Fruit fly (Drosophila melanogaster) whole organism, embryonic: Measurements from ENCODE around the gene Naa80.

Experiments
- ATbp ChIP-seq: fragments of 200-800 bp; sonication (Bioruptor generic); optimal IDR thresholded peaks from 2 replicates; lab custom pipeline; 2017; ENCODE audit warnings: missing biosample characterization, mild to moderate bottlenecking, missing genetic modification characterization, missing genetic modification reagents
- Bgb ChIP-seq: fragments of 200-800 bp; sonication (Bioruptor generic); IDR thresholded peaks from 2 replicates; pipeline ENCODE4 v1.3.6; 2022; ENCODE audit warnings: missing biosample characterization, missing genetic modification characterization; ENCODE audit not compliant: partially characterized antibody
- CG10267 ChIP-seq: fragments of 200-800 bp; sonication (Bioruptor generic); optimal IDR thresholded peaks from 2 replicates; lab custom pipeline; 2018; ENCODE audit warnings: missing biosample characterization, mild to moderate bottlenecking, missing genetic modification characterization, moderate library complexity
- CG11456 ChIP-seq: fragments of 200-800 bp; sonication (Bioruptor generic); IDR thresholded peaks from 3 replicates; pipeline ENCODE4 v1.3.6; 2022; ENCODE audit warnings: missing biosample characterization, missing genetic modification characterization
- CG12155 ChIP-seq: fragments of 200-800 bp; sonication (Bioruptor generic); optimal IDR thresholded peaks from 3 replicates; lab custom pipeline; 2016; ENCODE audit warnings: missing biosample characterization, missing genetic modification characterization
- CG1233 ChIP-seq: fragments of 200-800 bp; sonication (Bioruptor generic); optimal IDR thresholded peaks from 4 replicates; lab custom pipeline; 2018; ENCODE audit warnings: missing biosample characterization, mild to moderate bottlenecking, missing genetic modification characterization
- CG12391 ChIP-seq: fragments of 200-800 bp; sonication (Bioruptor generic); optimal IDR thresholded peaks from 3 replicates; lab custom pipeline; 2018; ENCODE audit warnings: missing biosample characterization, mild to moderate bottlenecking, missing genetic modification characterization, moderate library complexity
- CG12659 ChIP-seq: fragments of 200-800 bp; sonication (Bioruptor generic); optimal IDR thresholded peaks from 3 replicates; lab custom pipeline; 2017; ENCODE audit warnings: mild to moderate bottlenecking, missing biosample characterization, missing genetic modification reagents, missing genetic modification characterization
- CG13894 ChIP-seq: fragments of 200-800 bp; sonication (Bioruptor generic); optimal IDR thresholded peaks from 3 replicates; lab custom pipeline; 2018; ENCODE audit warnings: missing biosample characterization, mild to moderate bottlenecking, missing genetic modification characterization, moderate library complexity
- CG17186 ChIP-seq: fragments of 200-800 bp; sonication (Bioruptor generic); optimal IDR thresholded peaks from 3 replicates; lab custom pipeline; 2017; ENCODE audit warnings: missing biosample characterization, missing genetic modification reagents, missing genetic modification characterization
- CG18262 ChIP-seq: fragments of 200-800 bp; optimal IDR thresholded peaks from 3 replicates; lab custom pipeline; 2019; ENCODE audit warnings: missing biosample characterization, mild to moderate bottlenecking, missing genetic modification characterization, moderate library complexity
- CG2712 ChIP-seq: fragments of 200-800 bp; optimal IDR thresholded peaks from 3 replicates; lab custom pipeline; 2019; ENCODE audit warnings: missing biosample characterization, mild to moderate bottlenecking, missing genetic modification characterization, moderate library complexity
- CG31224 ChIP-seq: fragments of 200-800 bp; sonication (Bioruptor generic); IDR thresholded peaks from 2 replicates; pipeline ENCODE4 v1.3.6; 2022; ENCODE audit warnings: missing biosample characterization, missing genetic modification characterization
- CG31388 ChIP-seq: fragments of 200-800 bp; sonication (Bioruptor generic); optimal IDR thresholded peaks from 2 replicates; lab custom pipeline; 2016; ENCODE audit warnings: missing biosample characterization, missing genetic modification characterization
- CG3995 ChIP-seq: fragments of 200-800 bp; sonication (Bioruptor generic); optimal IDR thresholded peaks from 3 replicates; lab custom pipeline; 2016; ENCODE audit warnings: missing biosample characterization, missing genetic modification characterization
- CG42726 ChIP-seq: fragments of 200-800 bp; sonication (Bioruptor generic); IDR thresholded peaks from 2 replicates; pipeline ENCODE4 v1.3.6; 2022; ENCODE audit warnings: missing biosample characterization, missing genetic modification characterization; ENCODE audit not compliant: partially characterized antibody
- CG6791 ChIP-seq: fragments of 200-800 bp; sonication (Bioruptor generic); IDR thresholded peaks from 3 replicates; pipeline ENCODE4 v1.3.6; 2022; ENCODE audit warnings: missing biosample characterization, missing genetic modification characterization; ENCODE audit not compliant: partially characterized antibody
- CG6813 ChIP-seq: fragments of 200-800 bp; sonication (Bioruptor generic); optimal IDR thresholded peaks from 2 replicates; lab custom pipeline; 2017; ENCODE audit warnings: missing biosample characterization, missing genetic modification characterization, mild to moderate bottlenecking, moderate library complexity, missing genetic modification reagents
- CG7745 ChIP-seq: fragments of 200-800 bp; sonication (Bioruptor generic); optimal IDR thresholded peaks from 2 replicates; lab custom pipeline; 2018; ENCODE audit warnings: missing biosample characterization, mild to moderate bottlenecking, missing genetic modification characterization, moderate library complexity
- CG8089 ChIP-seq: fragments of 200-800 bp; sonication (Bioruptor generic); optimal IDR thresholded peaks from 3 replicates; lab custom pipeline; 2016; ENCODE audit warnings: missing biosample characterization, missing genetic modification characterization
- CG9437 ChIP-seq: fragments of 200-800 bp; sonication (Bioruptor generic); optimal IDR thresholded peaks from 2 replicates; lab custom pipeline; 2018; ENCODE audit warnings: missing biosample characterization, mild to moderate bottlenecking, missing genetic modification characterization
- CoRest ChIP-seq: fragments of 200-800 bp; sonication (Bioruptor generic); optimal IDR thresholded peaks from 3 replicates; lab custom pipeline; 2018; ENCODE audit warnings: missing biosample characterization, mild to moderate bottlenecking, missing genetic modification characterization, moderate library complexity
- Dll ChIP-seq: fragments of 200-800 bp; sonication (Bioruptor generic); IDR thresholded peaks from 4 replicates; pipeline ENCODE4 v1.3.6; 2022; ENCODE audit warnings: missing biosample characterization, missing genetic modification characterization; ENCODE audit not compliant: partially characterized antibody
- Doc3 ChIP-seq: fragments of 200-800 bp; sonication (Bioruptor generic); IDR thresholded peaks from 3 replicates; pipeline ENCODE4 v1.3.6; 2022; ENCODE audit warnings: missing biosample characterization, missing genetic modification characterization; ENCODE audit not compliant: partially characterized antibody
- HLH4C ChIP-seq: fragments of 200-800 bp; sonication (Bioruptor generic); IDR thresholded peaks from 3 replicates; pipeline ENCODE4 v1.3.6; 2022; ENCODE audit warnings: missing biosample characterization, missing genetic modification characterization; ENCODE audit not compliant: partially characterized antibody
- MBD-R2 ChIP-seq: fragments of 200-800 bp; sonication (Bioruptor generic); IDR thresholded peaks from 2 replicates; pipeline ENCODE4 v1.3.6; 2022; ENCODE audit warnings: missing biosample characterization, missing genetic modification characterization
- MESR4 ChIP-seq: fragments of 200-800 bp; sonication (Bioruptor generic); optimal IDR thresholded peaks from 2 replicates; lab custom pipeline; 2018; ENCODE audit warnings: missing biosample characterization, mild to moderate bottlenecking, missing genetic modification characterization, moderate library complexity
- Nf-YC ChIP-seq: fragments of 200-800 bp; optimal IDR thresholded peaks from 3 replicates; lab custom pipeline; 2019; ENCODE audit warnings: missing biosample characterization, mild to moderate bottlenecking, missing genetic modification characterization, moderate library complexity
- Six4 ChIP-seq: fragments of 200-800 bp; sonication (Bioruptor generic); optimal IDR thresholded peaks from 2 replicates; lab custom pipeline; 2016; ENCODE audit warnings: missing biosample characterization, missing genetic modification characterization
- Sry-β ChIP-seq: fragments of 200-800 bp; sonication (Bioruptor generic); optimal IDR thresholded peaks from 2 replicates; lab custom pipeline; 2018; ENCODE audit warnings: missing biosample characterization, mild to moderate bottlenecking, missing genetic modification characterization, moderate library complexity
- Xbp1 ChIP-seq: fragments of 200-800 bp; sonication (Bioruptor generic); optimal IDR thresholded peaks from 3 replicates; lab custom pipeline; 2016; ENCODE audit warnings: missing biosample characterization, mild to moderate bottlenecking, missing genetic modification characterization
- Xrp1 ChIP-seq: fragments of 200-800 bp; sonication (Bioruptor generic); IDR thresholded peaks from 2 replicates; pipeline ENCODE4 v1.3.6; 2022; ENCODE audit warnings: missing biosample characterization, missing genetic modification characterization
- YL-1 ChIP-seq: fragments of 200-800 bp; sonication (Bioruptor generic); optimal IDR thresholded peaks from 3 replicates; lab custom pipeline; 2017; ENCODE audit warnings: missing biosample characterization, mild to moderate bottlenecking, missing genetic modification characterization
- al ChIP-seq: fragments of 200-800 bp; sonication (Bioruptor generic); IDR thresholded peaks from 2 replicates; pipeline ENCODE4 v1.3.6; 2022; ENCODE audit warnings: missing biosample characterization, missing genetic modification characterization
- amos ChIP-seq: fragments of 200-800 bp; sonication (Bioruptor generic); IDR thresholded peaks from 2 replicates; pipeline ENCODE4 v1.3.6; 2022; ENCODE audit warnings: missing biosample characterization, missing genetic modification characterization; ENCODE audit not compliant: partially characterized antibody
- bbx ChIP-seq: fragments of 200-800 bp; sonication (Bioruptor generic); IDR thresholded peaks from 2 replicates; pipeline ENCODE4 v1.3.6; 2022; ENCODE audit warnings: missing biosample characterization, missing genetic modification characterization; ENCODE audit not compliant: partially characterized antibody
- cad ChIP-seq: fragments of >200 bp; optimal IDR thresholded peaks from 2 replicates; lab custom pipeline; 2017; ENCODE audit warnings: missing biosample characterization, missing genetic modification characterization
- ems ChIP-seq: fragments of 200-800 bp; sonication (Bioruptor generic); optimal IDR thresholded peaks from 3 replicates; lab custom pipeline; 2016; ENCODE audit warnings: missing biosample characterization, missing genetic modification characterization
- hb ChIP-seq: fragments of 200-800 bp; sonication (Bioruptor generic); IDR thresholded peaks from 3 replicates; pipeline ENCODE4 v1.3.6; 2022; ENCODE audit warnings: missing biosample characterization, missing genetic modification characterization; ENCODE audit not compliant: partially characterized antibody
- hbn ChIP-seq: fragments of 200-800 bp; sonication (Bioruptor generic); IDR thresholded peaks from 2 replicates; pipeline ENCODE4 v1.3.6; 2022; ENCODE audit warnings: missing biosample characterization, missing genetic modification characterization; ENCODE audit not compliant: partially characterized antibody
- knrl ChIP-seq: fragments of 200-800 bp; sonication (Bioruptor generic); IDR thresholded peaks from 3 replicates; pipeline ENCODE4 v1.3.6; 2022; ENCODE audit warnings: missing biosample characterization, missing genetic modification characterization; ENCODE audit not compliant: partially characterized antibody
- mld ChIP-seq: fragments of 200-800 bp; sonication (Bioruptor generic); IDR thresholded peaks from 3 replicates; pipeline ENCODE4 v1.3.6; 2022; ENCODE audit warnings: missing biosample characterization, missing genetic modification characterization; ENCODE audit not compliant: partially characterized antibody
- pan ChIP-seq, 4 experiments: fragments of >200 bp in 3 of 4; fragments of 200-800 bp in 1 of 4; sonication (Bioruptor generic) in 1 of 4; optimal IDR thresholded peaks in 3 of 4; IDR thresholded peaks in 1 of 4; 2 replicates each; pipeline versions ENCODE4 v1.3.6 to Lab custom; 2017 to 2022; ENCODE audit warnings: missing biosample characterization in 2 of 4, missing genetic modification characterization in 2 of 4, mixed read lengths in 1 of 4
- phol ChIP-seq: fragments of 200-800 bp; sonication (Bioruptor generic); optimal IDR thresholded peaks from 3 replicates; lab custom pipeline; 2018; ENCODE audit warnings: missing biosample characterization, mild to moderate bottlenecking, missing genetic modification characterization, moderate library complexity
- slou ChIP-seq: fragments of 200-800 bp; sonication (Bioruptor generic); optimal IDR thresholded peaks from 3 replicates; lab custom pipeline; 2016; ENCODE audit warnings: missing biosample characterization, missing genetic modification characterization
- sr ChIP-seq: fragments of 200-800 bp; sonication (Bioruptor generic); IDR thresholded peaks from 3 replicates; pipeline ENCODE4 v1.3.6; 2022; ENCODE audit warnings: missing biosample characterization, missing genetic modification characterization
- stwl ChIP-seq: fragments of 200-800 bp; sonication (Bioruptor generic); optimal IDR thresholded peaks from 3 replicates; lab custom pipeline; 2018; ENCODE audit warnings: missing biosample characterization, mild to moderate bottlenecking, missing genetic modification characterization, moderate library complexity
- ttk ChIP-seq: fragments of 200-800 bp; sonication (Bioruptor generic); IDR thresholded peaks from 2 replicates; pipeline ENCODE4 v2.1.2; 2022; ENCODE audit warnings: missing biosample characterization, missing genetic modification characterization

The Naa80 gene

DNA sequence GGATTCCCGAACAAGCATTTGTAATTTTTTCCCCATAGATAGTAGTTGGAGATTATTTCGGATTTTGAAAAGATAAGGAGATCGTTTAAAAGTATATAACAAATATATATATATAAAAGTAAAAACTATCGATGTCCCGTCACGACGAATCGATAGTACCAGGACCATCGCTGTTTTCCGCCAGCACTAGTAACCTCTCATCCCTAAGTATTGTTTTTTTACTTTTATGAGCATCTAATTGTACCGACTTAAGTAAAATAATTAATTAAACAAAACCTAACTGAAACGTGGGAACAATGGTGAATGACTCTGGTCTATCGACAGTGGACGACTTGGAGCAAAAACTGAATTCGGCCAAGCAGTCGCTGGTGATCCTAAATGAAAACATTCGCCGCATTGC, 26.9 kb upstream of the Naa80 start, which contains the start of gene Pnn (continued):
- TF ChIP-seq Six4 = no peak
- peak; percentile 42 for TF ChIP-seq CG2712
- TF ChIP-seq CG17186 (GFP tag; lab: Kevin White, UChicago) = no peak
- TF ChIP-seq stwl (tag; lab: Kevin White, UChicago) = peak; percentile 32
- TF ChIP-seq amos (GFP tag; lab: Robert Waterston, UW) = peak; percentile 93
- TF ChIP-seq MBD-R2 (GFP tag; lab: Robert Waterston, UW) = peak; percentile 91
- no peak for TF ChIP-seq CG1233 (GFP tag; lab: Kevin White, UChicago)
- TF ChIP-seq cad (GFP tag; lab: Kevin White, UChicago) = peak; percentile 30
- TF ChIP-seq CG12391 (tag; lab: Kevin White, UChicago) = peak; percentile 49
- TF ChIP-seq CoRest (tag; lab: Kevin White, UChicago) = no peak
- no peak for TF ChIP-seq CG31388 (GFP tag; lab: Kevin White, UChicago)
- peak; percentile 30 for TF ChIP-seq CG12659 (GFP tag; lab: Kevin White, UChicago)
- peak; percentile 86 for TF ChIP-seq hb (GFP tag; lab: Robert Waterston, UW)
- no peak for TF ChIP-seq Xrp1 (GFP tag; lab: Robert Waterston, UW)
- peak; percentile 95 for TF ChIP-seq CG3995
- TF ChIP-seq YL-1 (GFP tag; lab: Kevin White, UChicago) = peak; percentile 21
- TF ChIP-seq phol (tag; lab: Kevin White, UChicago) = peak; percentile 21
- TF ChIP-seq sr (GFP tag; lab: Robert Waterston, UW) = no peak
- TF ChIP-seq bbx = peak; percentile 88
- TF ChIP-seq al = 0 out of 2 replicates have a peak, but pooled peaks have one; percentile 6
- TF ChIP-seq knrl (GFP tag; lab: Robert Waterston, UW) = peak; percentile 92
- TF ChIP-seq ems (GFP tag; lab: Kevin White, UChicago) = no peak
- TF ChIP-seq CG12155 (GFP tag; lab: Kevin White, UChicago) = no peak
- TF ChIP-seq CG7745 (tag; lab: Kevin White, UChicago) = peak; percentile 44
- TF ChIP-seq CG6791 (GFP tag; lab: Robert Waterston, UW) = peak; percentile 88
- peak; percentile 77 for TF ChIP-seq CG13894 (tag; lab: Kevin White, UChicago)
- peak; percentile 17 for TF ChIP-seq CG18262
- no peak for TF ChIP-seq CG11456
- TF ChIP-seq CG9437 (GFP tag; lab: Kevin White, UChicago) = peak; percentile 22
- peak; percentile 87; the same call in 1 of the 2 replicates for TF ChIP-seq CG42726 (GFP tag; lab: Robert Waterston, UW)
- peak; percentile 32 for TF ChIP-seq Nf-YC (tag; lab: Kevin White, UChicago)
- peak; percentile 68; the same call in 1 of the 3 replicates for TF ChIP-seq mld (GFP tag; lab: Robert Waterston, UW)
- no peak for TF ChIP-seq slou (GFP tag; lab: Kevin White, UChicago)
- peak; percentile 40 for TF ChIP-seq CG10267
- TF ChIP-seq ttk (GFP tag; lab: Robert Waterston, UW) = no peak
- peak; percentile 75 for TF ChIP-seq MESR4 (GFP tag; lab: Kevin White, UChicago)
- no peak for TF ChIP-seq ATbp
- no peak for TF ChIP-seq CG6813
- no peak for TF ChIP-seq CG8089 (GFP tag; lab: Kevin White, UChicago)
- TF ChIP-seq CG31224 = no peak
- TF ChIP-seq HLH4C (GFP tag; lab: Robert Waterston, UW) = peak; percentile 84
- TF ChIP-seq Bgb (GFP tag; lab: Robert Waterston, UW) = peak; percentile 92
- TF ChIP-seq Sry-β (GFP tag; lab: Kevin White, UChicago) = peak; percentile 48
- TF ChIP-seq Doc3 = peak; percentile 86
- TF ChIP-seq pan (optimal IDR thresholded peaks at IDR 0.05; lab: Kevin White, UChicago) = no peak
- no peak for TF ChIP-seq pan (GFP tag; optimal IDR thresholded peaks at IDR 0.05 in 1 of 2, IDR thresholded peaks at IDR 0.05 in 1 of 2)
- peak; percentile 91 for TF ChIP-seq Dll (GFP tag; lab: Robert Waterston, UW)
- peak; percentile 87 for TF ChIP-seq hbn (GFP tag; lab: Robert Waterston, UW)
- TF ChIP-seq Xbp1 (GFP tag; lab: Kevin White, UChicago) = peak; percentile 6
